Worm (Caenorhabditis elegans) whole organism, L4/young adult: ENCODE data around the gene gpa-8.

ENCODE experiments used
- W03F9.2 ChIP-seq: fragments of 150-350 bp; optimal IDR thresholded peaks from 2 replicates; lab custom pipeline; 2014; ENCODE audit warnings: missing biosample characterization, missing genetic modification characterization
- him-1 ChIP-seq: sonication (generic microtip); optimal IDR thresholded peaks from 2 replicates; lab custom pipeline; 2016; ENCODE audit warnings: missing genotype, missing genetic modification reagents, missing genetic modification characterization, missing compliant biosample characterization

DNA sequence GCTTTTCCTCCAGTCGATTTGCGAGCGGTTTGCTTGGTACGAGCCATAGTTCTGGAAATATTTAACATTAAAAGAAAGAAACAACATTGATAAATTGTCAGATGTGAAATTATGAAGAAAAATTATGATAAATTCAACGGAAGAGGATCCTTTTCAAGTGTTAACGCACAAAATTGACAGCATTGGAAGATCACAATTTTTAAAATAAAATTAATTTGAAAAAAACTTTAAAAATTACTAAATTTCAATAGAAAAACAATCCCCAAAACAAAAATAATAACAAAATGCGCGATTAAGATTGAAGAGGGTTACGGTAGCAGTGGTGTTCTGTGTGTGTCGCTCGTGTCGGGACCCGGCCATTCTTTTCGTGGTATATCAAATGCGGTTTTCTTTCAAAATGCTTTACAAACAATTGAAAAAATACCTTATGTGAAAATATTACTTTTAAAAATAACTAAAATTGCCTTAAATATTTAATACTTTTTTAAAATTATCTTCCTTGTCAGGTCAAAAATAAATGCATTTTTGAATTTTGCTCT is 20.1 kb upstream of the gpa-8 start, which contains the start of gene his-74:
- TF ChIP-seq him-1 (no peak), W03F9.2 (tag; lab: Kevin White, UChicago) (no peak)
